Worm (Caenorhabditis elegans) whole organism, L1 larva: ENCODE results near the gene rps-8.
A peak's percentile ranks its signal among the peaks of the same experiment; 100 is the strongest.

ENCODE experiments used
- C04F5.9 ChIP-seq: sonication (generic microtip); optimal IDR thresholded peaks from 2 replicates; lab custom pipeline; 2016; ENCODE audit warnings: missing genetic modification characterization, missing compliant biosample characterization
- C16A3.4 ChIP-seq: fragments of 150-350 bp; optimal IDR thresholded peaks from 2 replicates; lab custom pipeline; 2014; ENCODE audit warnings: missing biosample characterization, missing genetic modification characterization
- aly-2 ChIP-seq: fragments of 150-350 bp; optimal IDR thresholded peaks from 2 replicates; lab custom pipeline; 2014; ENCODE audit warnings: missing biosample characterization, missing genetic modification characterization
- ceh-82 ChIP-seq, 3 experiments: fragments of 150-350 bp in 1 of 3; sonication (generic microtip) in 2 of 3; optimal IDR thresholded peaks; 2 replicates each; lab custom pipeline; 2014 to 2017; ENCODE audit warnings: missing biosample characterization in 3 of 3, missing genetic modification characterization in 3 of 3
- ceh-90 ChIP-seq: sonication (generic microtip); optimal IDR thresholded peaks from 2 replicates; lab custom pipeline; 2016; ENCODE audit warnings: missing genetic modification characterization, missing compliant biosample characterization
- dpl-1 ChIP-seq, 3 experiments: fragments of 150-350 bp in 2 of 3; sonication (generic microtip) in 1 of 3; optimal IDR thresholded peaks; 2 replicates each; lab custom pipeline; 2014 to 2017; ENCODE audit warnings: missing biosample characterization in 3 of 3, missing genetic modification characterization in 3 of 3, missing genetic modification reagents in 3 of 3
- dsc-1 ChIP-seq: sonication (generic microtip); optimal IDR thresholded peaks from 2 replicates; lab custom pipeline; 2016; ENCODE audit warnings: mild to moderate bottlenecking, missing genetic modification characterization, missing compliant biosample characterization
- efl-1 ChIP-seq, 4 experiments: fragments of 150-350 bp; optimal IDR thresholded peaks in 3 of 4; peaks in 1 of 4; 1 replicate in 1 of 4; 2 replicates in 3 of 4; lab custom pipeline; 2014; ENCODE audit warnings: missing biosample characterization in 2 of 4, missing genetic modification characterization in 2 of 4, missing genetic modification reagents in 2 of 4
- elt-2 ChIP-seq: sonication (generic microtip); optimal IDR thresholded peaks from 2 replicates; lab custom pipeline; 2016; ENCODE audit warnings: missing genetic modification characterization, mild to moderate bottlenecking, inconsistent platforms, missing compliant biosample characterization, missing genetic modification reagents
- ets-5 ChIP-seq: fragments of 200-800 bp; sonication (Bioruptor generic); IDR thresholded peaks from 2 replicates; pipeline ENCODE4 v1.3.6; 2022; ENCODE audit warnings: missing genetic modification characterization, missing compliant biosample characterization
- fos-1 ChIP-seq: fragments of 150-350 bp; optimal IDR thresholded peaks from 2 replicates; lab custom pipeline; 2014; ENCODE audit warnings: missing biosample characterization, missing genetic modification characterization
- grh-1 ChIP-seq: fragments of 200-800 bp; sonication (Bioruptor generic); IDR thresholded peaks from 2 replicates; pipeline ENCODE4 v1.3.6; 2022; ENCODE audit warnings: missing genetic modification reagents, missing genetic modification characterization, missing compliant biosample characterization
- hlh-4 ChIP-seq: sonication (generic microtip); optimal IDR thresholded peaks from 2 replicates; lab custom pipeline; 2016; ENCODE audit warnings: mild to moderate bottlenecking, missing genetic modification characterization, missing compliant biosample characterization
- irx-1 ChIP-seq: sonication (generic microtip); optimal IDR thresholded peaks from 2 replicates; lab custom pipeline; 2016; ENCODE audit warnings: missing genetic modification characterization, missing compliant biosample characterization
- lin-14 ChIP-seq: fragments of 200-800 bp; sonication (Bioruptor generic); optimal IDR thresholded peaks from 2 replicates; lab custom pipeline; 2018; ENCODE audit warnings: mild to moderate bottlenecking, missing genetic modification characterization, moderate library complexity, missing compliant biosample characterization
- lin-15B ChIP-seq: fragments of 150-350 bp; sonication (generic microtip); optimal IDR thresholded peaks from 3 replicates; lab custom pipeline; 2014; ENCODE audit warnings: missing biosample characterization, missing genetic modification characterization
- lin-35 ChIP-seq, 2 experiments: fragments of 150-350 bp; optimal IDR thresholded peaks; 2 replicates each; lab custom pipeline; 2014; ENCODE audit warnings: missing biosample characterization in 2 of 2, missing genetic modification characterization in 2 of 2, missing genetic modification reagents in 2 of 2
- lin-39 ChIP-seq: fragments of 150-350 bp; optimal IDR thresholded peaks from 2 replicates; lab custom pipeline; 2014; ENCODE audit warnings: missing biosample characterization, missing genetic modification reagents, missing genetic modification characterization
- lir-3 ChIP-seq: sonication (generic microtip); optimal IDR thresholded peaks from 2 replicates; lab custom pipeline; 2016; ENCODE audit warnings: mild to moderate bottlenecking, missing genetic modification characterization, moderate library complexity, missing compliant biosample characterization; ENCODE audit not compliant: poor library complexity
- lsy-2 ChIP-seq, 2 experiments: fragments of 150-350 bp; optimal IDR thresholded peaks; 2 replicates each; lab custom pipeline; 2014; ENCODE audit warnings: missing biosample characterization in 2 of 2, missing genetic modification characterization in 2 of 2
- mab-9 ChIP-seq: fragments of 200-800 bp; sonication (Bioruptor generic); IDR thresholded peaks from 2 replicates; pipeline ENCODE4 v1.3.6; 2022; ENCODE audit warnings: missing genetic modification reagents, missing genetic modification characterization, missing compliant biosample characterization
- mdl-1 ChIP-seq, 2 experiments: fragments of 150-350 bp; optimal IDR thresholded peaks; 2 replicates each; lab custom pipeline; 2014 to 2017; ENCODE audit warnings: missing biosample characterization in 2 of 2, missing genetic modification characterization in 2 of 2, inconsistent platforms in 1 of 2
- mef-2 ChIP-seq: fragments of 150-350 bp; optimal IDR thresholded peaks from 2 replicates; lab custom pipeline; 2014; ENCODE audit warnings: missing biosample characterization, missing genetic modification characterization
- nhr-11 ChIP-seq: fragments of 150-350 bp; optimal IDR thresholded peaks from 2 replicates; lab custom pipeline; 2014; ENCODE audit warnings: missing biosample characterization, missing genetic modification characterization
- nhr-19 ChIP-seq: fragments of 200-800 bp; sonication (Bioruptor generic); conservative IDR thresholded peaks from 2 replicates; pipeline ENCODE4 v1.3.6; 2022; ENCODE audit warnings: missing genetic modification characterization, missing compliant biosample characterization
- nhr-20 ChIP-seq: sonication (generic microtip); optimal IDR thresholded peaks from 2 replicates; lab custom pipeline; 2016; ENCODE audit warnings: mild to moderate bottlenecking, missing genetic modification characterization, missing compliant biosample characterization
- nhr-237 ChIP-seq: fragments of 150-350 bp; optimal IDR thresholded peaks from 2 replicates; lab custom pipeline; 2014; ENCODE audit warnings: missing biosample characterization, missing genetic modification characterization
- nhr-47 ChIP-seq: sonication (generic microtip); optimal IDR thresholded peaks from 2 replicates; lab custom pipeline; 2016; ENCODE audit warnings: mild to moderate bottlenecking, missing genetic modification characterization, moderate library complexity, missing compliant biosample characterization
- nhr-90 ChIP-seq: sonication (generic microtip); optimal IDR thresholded peaks from 2 replicates; lab custom pipeline; 2016; ENCODE audit warnings: mild to moderate bottlenecking, missing genetic modification characterization, missing compliant biosample characterization; ENCODE audit not compliant: poor library complexity
- pax-3 ChIP-seq: fragments of 200-800 bp; sonication (Bioruptor generic); optimal IDR thresholded peaks from 2 replicates; lab custom pipeline; 2018; ENCODE audit warnings: mild to moderate bottlenecking, missing genetic modification characterization, moderate library complexity, missing compliant biosample characterization
- pqm-1 ChIP-seq: sonication (generic microtip); optimal IDR thresholded peaks from 3 replicates; lab custom pipeline; 2017; ENCODE audit warnings: missing biosample characterization, missing genetic modification characterization
- tbx-2 ChIP-seq: sonication (generic microtip); optimal IDR thresholded peaks from 2 replicates; lab custom pipeline; 2016; ENCODE audit warnings: missing genetic modification characterization, missing compliant biosample characterization
- tlp-1 ChIP-seq: fragments of 150-350 bp; optimal IDR thresholded peaks from 2 replicates; lab custom pipeline; 2014; ENCODE audit warnings: missing biosample characterization, missing genetic modification characterization
- unc-130 ChIP-seq: fragments of 150-350 bp; optimal IDR thresholded peaks from 2 replicates; lab custom pipeline; 2017; ENCODE audit warnings: missing biosample characterization, missing genetic modification characterization, inconsistent platforms
- unc-62 ChIP-seq: fragments of 150-350 bp; optimal IDR thresholded peaks from 2 replicates; lab custom pipeline; 2014; ENCODE audit warnings: missing biosample characterization, missing genetic modification reagents, missing genetic modification characterization
- unc-86 ChIP-seq: sonication (generic microtip); optimal IDR thresholded peaks from 2 replicates; lab custom pipeline; 2016; ENCODE audit warnings: missing genetic modification characterization, missing compliant biosample characterization
- vab-15 ChIP-seq: sonication (generic microtip); optimal IDR thresholded peaks from 2 replicates; lab custom pipeline; 2017; ENCODE audit warnings: missing genotype, mild to moderate bottlenecking, missing genetic modification characterization, missing compliant biosample characterization
- zag-1 ChIP-seq: fragments of 150-350 bp; optimal IDR thresholded peaks from 2 replicates; lab custom pipeline; 2014; ENCODE audit warnings: missing biosample characterization, missing genetic modification characterization
- ztf-11 ChIP-seq, 2 experiments: sonication (generic microtip); optimal IDR thresholded peaks; 2 replicates each; lab custom pipeline; 2016 to 2017; ENCODE audit warnings: missing genetic modification characterization in 2 of 2, missing biosample characterization in 1 of 2, missing compliant biosample characterization in 1 of 2
- ztf-4 ChIP-seq: fragments of 150-350 bp; optimal IDR thresholded peaks from 2 replicates; lab custom pipeline; 2014; ENCODE audit warnings: missing biosample characterization, missing genetic modification characterization

Gene rps-8

ce11 chrIV:7326613-7327149 is 13.0 kb upstream of the rps-8 start, which contains the start of gene ifo-1:
TSS of gene ifo-1 (minus strand) at chrIV:7326663.
- TF ChIP-seq nhr-90: peak; percentile 10
- peak in 1 of 2 experiments; percentile 33 for TF ChIP-seq lin-35 (GFP tag; optimal IDR thresholded peaks at IDR 0.05; lab: Kevin White, UChicago)
- peak; percentile 20 for TF ChIP-seq nhr-20 (tag; lab: Kevin White, UChicago)
- TF ChIP-seq pqm-1: peak; percentile 70
- TF ChIP-seq elt-2 (tag; lab: Kevin White, UChicago): peak; percentile 88
- TF ChIP-seq lin-39 (tag; lab: Kevin White, UChicago): no peak
- TF ChIP-seq irx-1: no peak
- no peak for TF ChIP-seq ets-5 (GFP tag; lab: Robert Waterston, UW)
- no peak for TF ChIP-seq unc-86 (tag; lab: Kevin White, UChicago)
- TF ChIP-seq mef-2 (tag; lab: Kevin White, UChicago): no peak
- no peak for TF ChIP-seq lin-15B (tag; lab: Kevin White, UChicago)
- TF ChIP-seq, all 84 proteins: peak for 5

DNA sequence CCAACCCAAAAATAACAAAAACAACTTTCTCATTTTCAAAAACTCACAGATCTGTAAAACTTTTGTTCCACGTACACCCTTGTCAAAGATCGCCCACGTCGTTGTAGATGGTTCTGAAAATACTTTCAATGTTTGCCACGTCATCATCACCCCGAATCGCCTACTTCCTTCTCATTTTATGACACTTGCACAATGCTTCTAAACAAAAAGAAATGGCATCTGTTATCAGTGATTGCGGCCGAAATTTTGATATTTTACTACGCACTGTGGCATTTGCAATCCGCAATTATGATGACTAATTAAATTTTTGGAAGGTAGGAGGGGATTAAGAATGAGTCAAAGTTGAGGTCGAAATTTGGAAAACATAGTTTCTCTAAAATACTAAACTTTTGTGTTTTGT is 12.0 kb upstream of the rps-8 start:
- TF ChIP-seq efl-1 (optimal IDR thresholded peaks at IDR 0.05; lab: Kevin White, UChicago) (no peak), efl-1 (GFP tag; optimal IDR thresholded peaks at IDR 0.05 in 1 of 2; lab: Kevin White, UChicago) (peak in 1 of 2 experiments; percentile 28), C16A3.4 (no peak), elt-2 (tag; lab: Kevin White, UChicago) (peak; percentile 52)

- TF ChIP-seq nhr-11 (no peak), fos-1 (tag; lab: Kevin White, UChicago) (no peak), nhr-237 (tag; lab: Kevin White, UChicago) (no peak), dsc-1 (tag; lab: Kevin White, UChicago) (no peak), grh-1 (GFP tag; lab: Robert Waterston, UW) (no peak), unc-62 (GFP tag; lab: Kevin White, UChicago) (no peak), ets-5 (GFP tag; lab: Robert Waterston, UW) (no peak), lin-15B (tag; lab: Kevin White, UChicago) (no peak), lin-39 (tag; lab: Kevin White, UChicago) (no peak), tlp-1 (no peak), nhr-19 (GFP tag; lab: Robert Waterston, UW) (no peak), C16A3.4 (no peak), nhr-47 (tag; lab: Kevin White, UChicago) (no peak), hlh-4 (tag; lab: Kevin White, UChicago) (no peak)
These were observed 11.3 kb upstream of the rps-8 start for ce11 chrIV:7324913-7325312.

ce11 chrIV:7323904-7324303 is 10.2 kb upstream of the rps-8 start:
- TF ChIP-seq pqm-1 (no peak), efl-1 (optimal IDR thresholded peaks at IDR 0.05; lab: Kevin White, UChicago) (no peak), efl-1 (GFP tag; optimal IDR thresholded peaks at IDR 0.05 in 1 of 2; lab: Kevin White, UChicago) (peak in 1 of 2 experiments; percentile 54)
- TF ChIP-seq, all 84 proteins: peak for 1

DNA sequence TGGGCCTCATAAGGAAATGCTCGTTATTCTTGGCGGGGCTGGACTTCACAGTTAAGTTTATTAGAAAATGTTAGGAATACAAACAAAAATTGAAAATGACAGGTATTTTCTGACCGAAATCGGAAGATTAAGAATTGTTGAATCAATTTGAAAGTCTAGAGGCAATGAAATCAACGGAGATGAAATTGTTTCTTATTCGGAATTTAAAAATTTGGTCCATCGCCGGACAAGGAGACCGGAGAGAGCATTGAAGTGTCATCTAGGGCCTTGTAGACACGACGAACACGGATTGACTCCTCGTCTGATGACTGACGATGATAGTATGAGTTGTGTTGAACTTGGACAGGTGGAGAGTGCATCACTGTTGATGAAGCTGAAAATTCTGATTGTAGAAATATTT is 7.0 kb upstream of the rps-8 start:
- TF ChIP-seq efl-1 (optimal IDR thresholded peaks at IDR 0.05; lab: Kevin White, UChicago): no peak
- TF ChIP-seq efl-1 (GFP tag; optimal IDR thresholded peaks at IDR 0.05 in 1 of 2; lab: Kevin White, UChicago): peak in 1 of 2 experiments; percentile 22
- no peak for TF ChIP-seq dpl-1 (GFP tag; optimal IDR thresholded peaks at IDR 0.05; lab: Kevin White, UChicago)

ce11 chrIV:7319931-7320435 is 6.3 kb upstream of the rps-8 start:
- TF ChIP-seq aly-2: no peak
- TF ChIP-seq lsy-2 (tag; optimal IDR thresholded peaks at IDR 0.05; lab: Kevin White, UChicago): peak; percentile 75 to 78
- peak; percentile 100 for TF ChIP-seq lin-14 (GFP tag; lab: Kevin White, UChicago)
- TF ChIP-seq zag-1 (tag; lab: Kevin White, UChicago): no peak
- TF ChIP-seq tlp-1: no peak
- peak; percentile 44 for TF ChIP-seq C16A3.4
- TF ChIP-seq mab-9 (GFP tag; lab: Robert Waterston, UW): no peak
- TF ChIP-seq tbx-2 (tag; lab: Kevin White, UChicago): peak; percentile 89
- peak; percentile 26 for TF ChIP-seq lir-3 (tag; lab: Kevin White, UChicago)
- TF ChIP-seq hlh-4 (tag; lab: Kevin White, UChicago): no peak
- peak; percentile 48 to 82 (median 62) for TF ChIP-seq ceh-82 (tag; optimal IDR thresholded peaks at IDR 0.05; lab: Kevin White, UChicago)
- no peak for TF ChIP-seq vab-15
- no peak for TF ChIP-seq ceh-90
- TF ChIP-seq C04F5.9: no peak
- peak; percentile 85 for TF ChIP-seq nhr-47 (tag; lab: Kevin White, UChicago)
- peak in 1 of 2 experiments; percentile 53 for TF ChIP-seq ztf-11 (tag; optimal IDR thresholded peaks at IDR 0.05; lab: Kevin White, UChicago)
- peak; percentile 73 for TF ChIP-seq ztf-4
- TF ChIP-seq pax-3: no peak
- peak in 1 of 2 experiments; percentile 91 for TF ChIP-seq mdl-1 (tag; optimal IDR thresholded peaks at IDR 0.05; lab: Kevin White, UChicago)
- TF ChIP-seq unc-130 (tag; lab: Kevin White, UChicago): peak; percentile 69
